Fruit fly (Drosophila melanogaster) whole organism: Measurements from ENCODE around the gene CG12035.

Experiments used
- CG8478 ChIP-seq: fragments of >200 bp; optimal IDR thresholded peaks from 2 replicates; lab custom pipeline; 2018; ENCODE audit warnings: inconsistent platforms
- Dll ChIP-seq: fragments of >200 bp; optimal IDR thresholded peaks from 2 replicates; lab custom pipeline; 2017
- psq ChIP-seq: fragments of >200 bp; optimal IDR thresholded peaks from 2 replicates; lab custom pipeline; 2017
- usp ChIP-seq: fragments of >200 bp; optimal IDR thresholded peaks from 2 replicates; lab custom pipeline; 2017; ENCODE audit warnings: missing biosample characterization, missing genetic modification characterization, mixed read lengths

DNA sequence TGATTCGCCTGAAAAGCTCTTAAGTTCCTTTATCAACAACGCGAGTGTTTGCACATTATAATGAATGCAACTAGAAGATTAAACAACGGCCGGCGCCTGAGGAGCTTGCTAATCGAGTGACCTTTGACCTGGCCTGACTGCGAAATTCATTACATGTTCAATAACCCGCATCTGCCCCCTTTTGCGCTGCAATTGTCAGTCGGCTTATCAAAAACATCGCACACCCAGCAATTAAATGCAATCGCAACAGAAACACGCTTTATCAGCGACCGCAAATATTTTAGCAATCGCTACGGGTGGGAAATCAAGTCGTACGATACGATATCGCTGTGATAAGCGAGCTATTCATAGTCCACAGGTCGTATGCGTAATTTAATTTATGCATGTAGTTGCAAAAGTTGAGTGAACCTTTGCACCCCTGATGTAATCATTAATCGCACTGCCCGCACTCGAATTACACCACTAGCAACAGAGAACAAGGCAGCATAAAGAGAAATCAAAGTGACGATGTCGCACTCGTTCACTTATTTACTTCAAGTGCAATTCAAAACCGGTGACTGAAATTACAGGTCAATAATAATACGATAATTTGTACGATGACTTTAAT, 15.4 kb downstream of the CG12035 start:
- TF ChIP-seq usp (GFP tag; lab: Kevin White, UChicago) (no peak), Dll (lab: Kevin White, UChicago) (no peak), CG8478 (lab: Kevin White, UChicago) (no peak), psq (lab: Kevin White, UChicago) (no peak)
